Fruit fly (Drosophila melanogaster) whole organism, wandering third instar larva: ENCODE results near the gene lectin-29Ca.

Source experiments
- Abd-B ChIP-seq: fragments of >200 bp; optimal IDR thresholded peaks from 2 replicates; lab custom pipeline; 2017; ENCODE audit warnings: missing biosample characterization, missing genetic modification characterization
- CG32264 ChIP-seq: fragments of 200-800 bp; sonication (Bioruptor generic); optimal IDR thresholded peaks from 2 replicates; lab custom pipeline; 2016; ENCODE audit warnings: missing biosample characterization, missing genetic modification characterization
- CG9705 ChIP-seq: fragments of 200-800 bp; sonication (Bioruptor generic); optimal IDR thresholded peaks from 2 replicates; lab custom pipeline; 2018; ENCODE audit warnings: missing biosample characterization, mild to moderate bottlenecking, missing genetic modification characterization
- CrebA ChIP-seq: fragments of 200-800 bp; sonication (Bioruptor generic); optimal IDR thresholded peaks from 2 replicates; lab custom pipeline; 2016; ENCODE audit warnings: missing biosample characterization, mild to moderate bottlenecking, missing genetic modification characterization, borderline replicate concordance
- Dfd ChIP-seq: fragments of >200 bp; optimal IDR thresholded peaks from 2 replicates; lab custom pipeline; 2017; ENCODE audit warnings: missing biosample characterization, missing genetic modification characterization
- Dif ChIP-seq: fragments of 200-275, 200-300 bp; sonication (Bioruptor generic); optimal IDR thresholded peaks from 2 replicates; lab custom pipeline; 2018; ENCODE audit warnings: missing biosample characterization, missing genetic modification characterization; ENCODE audit not compliant: partially characterized antibody
- GATAd ChIP-seq: sonication (Bioruptor generic); optimal IDR thresholded peaks from 2 replicates; lab custom pipeline; 2016; ENCODE audit warnings: missing biosample characterization, missing genetic modification characterization
- HLH106 ChIP-seq: fragments of 200-800 bp; optimal IDR thresholded peaks from 3 replicates; lab custom pipeline; 2019; ENCODE audit warnings: missing biosample characterization, mild to moderate bottlenecking, missing genetic modification characterization, moderate library complexity
- Hnf4 ChIP-seq: fragments of 200-800 bp; sonication (Bioruptor generic); optimal IDR thresholded peaks from 2 replicates; lab custom pipeline; 2016; ENCODE audit warnings: missing biosample characterization, mild to moderate bottlenecking, missing genetic modification characterization
- Hr78 ChIP-seq: fragments of >200 bp; optimal IDR thresholded peaks from 2 replicates; lab custom pipeline; 2017; ENCODE audit warnings: missing biosample characterization, missing genetic modification characterization
- Hr83 ChIP-seq: fragments of 200-300 bp; sonication (Bioruptor generic); optimal IDR thresholded peaks from 2 replicates; lab custom pipeline; 2016; ENCODE audit warnings: missing biosample characterization, mild to moderate bottlenecking, missing genetic modification characterization, moderate library complexity; ENCODE audit not compliant: poor library complexity, severe bottlenecking
- Jra ChIP-seq: sonication (Bioruptor generic); optimal IDR thresholded peaks from 2 replicates; lab custom pipeline; 2016; ENCODE audit warnings: missing biosample characterization, missing genetic modification characterization
- Mio ChIP-seq: sonication (Bioruptor generic); optimal IDR thresholded peaks from 2 replicates; lab custom pipeline; 2016; ENCODE audit warnings: missing biosample characterization, missing genetic modification characterization
- Myc ChIP-seq: fragments of >200 bp; optimal IDR thresholded peaks from 2 replicates; lab custom pipeline; 2017
- N ChIP-seq: fragments of >200 bp; optimal IDR thresholded peaks from 2 replicates; lab custom pipeline; 2018; ENCODE audit warnings: missing biosample characterization, missing external identifiers, missing genetic modification characterization
- OdsH ChIP-seq: fragments of 200-800 bp; sonication (Bioruptor generic); optimal IDR thresholded peaks from 2 replicates; lab custom pipeline; 2016; ENCODE audit warnings: missing biosample characterization, mild to moderate bottlenecking, missing genetic modification characterization
- Rel ChIP-seq, 2 experiments: fragments of 200-800 bp; sonication (Bioruptor generic) in 1 of 2; optimal IDR thresholded peaks; 2 replicates in 1 of 2; 3 replicates in 1 of 2; lab custom pipeline; 2016 to 2019; ENCODE audit warnings: mild to moderate bottlenecking in 2 of 2, missing biosample characterization in 2 of 2, missing genetic modification characterization in 2 of 2, moderate library complexity in 1 of 2
- Sp1 ChIP-seq: fragments of 200-800 bp; sonication (Bioruptor generic); optimal IDR thresholded peaks from 3 replicates; lab custom pipeline; 2019; ENCODE audit warnings: missing biosample characterization, mild to moderate bottlenecking, missing genetic modification characterization, moderate library complexity
- Vsx2 ChIP-seq: fragments of 200-300, 225-300 bp; sonication (Bioruptor generic); optimal IDR thresholded peaks from 2 replicates; lab custom pipeline; 2018; ENCODE audit warnings: missing biosample characterization, missing genetic modification characterization; ENCODE audit not compliant: partially characterized antibody
- br ChIP-seq: fragments of 200-800 bp; sonication (Bioruptor generic); optimal IDR thresholded peaks from 2 replicates; lab custom pipeline; 2016; ENCODE audit warnings: missing biosample characterization, missing genetic modification characterization
- brk ChIP-seq: fragments of 200-800 bp; sonication (Bioruptor generic); optimal IDR thresholded peaks from 2 replicates; lab custom pipeline; 2016; ENCODE audit warnings: missing biosample characterization, mild to moderate bottlenecking, missing genetic modification characterization
- dl ChIP-seq, 2 experiments: fragments of 175-275, 200-275 bp in 1 of 2; fragments of 200-275 bp in 1 of 2; sonication (Bioruptor generic); optimal IDR thresholded peaks; lab custom pipeline; 2018; ENCODE audit warnings: mild to moderate bottlenecking in 2 of 2, missing biosample characterization in 2 of 2, missing genetic modification characterization in 2 of 2, moderate library complexity in 2 of 2; ENCODE audit not compliant: partially characterized antibody in 2 of 2, insufficient read depth in 1 of 2
- dmrt93B ChIP-seq: fragments of 200-800 bp; sonication (Bioruptor generic); optimal IDR thresholded peaks from 2 replicates; lab custom pipeline; 2018; ENCODE audit warnings: missing biosample characterization, mild to moderate bottlenecking, missing genetic modification characterization
- ey ChIP-seq: fragments of 200-800 bp; sonication (Bioruptor generic); optimal IDR thresholded peaks from 2 replicates; lab custom pipeline; 2016; ENCODE audit warnings: missing biosample characterization, missing genetic modification characterization
- foxo ChIP-seq, 2 experiments: fragments of 200-800 bp; sonication (Bioruptor generic); optimal IDR thresholded peaks; 2 replicates in 1 of 2; 3 replicates in 1 of 2; lab custom pipeline; 2016 to 2017; ENCODE audit warnings: missing biosample characterization in 2 of 2, missing genetic modification characterization in 2 of 2
- fru ChIP-seq: fragments of 200-800 bp; sonication (Bioruptor generic); optimal IDR thresholded peaks from 3 replicates; lab custom pipeline; 2016; ENCODE audit warnings: missing biosample characterization, mild to moderate bottlenecking, missing genetic modification characterization
- h ChIP-seq: fragments of 200-800 bp; sonication (Bioruptor generic); optimal IDR thresholded peaks from 3 replicates; lab custom pipeline; 2016; ENCODE audit warnings: missing biosample characterization, mild to moderate bottlenecking, missing genetic modification characterization
- jim ChIP-seq: fragments of 175-275, 200-325 bp; sonication (Bioruptor generic); optimal IDR thresholded peaks from 2 replicates; lab custom pipeline; 2016; ENCODE audit warnings: missing biosample characterization, mild to moderate bottlenecking, missing genetic modification characterization
- lola ChIP-seq: fragments of >200 bp; optimal IDR thresholded peaks from 2 replicates; lab custom pipeline; 2017; ENCODE audit warnings: missing biosample characterization, missing genetic modification characterization
- pan ChIP-seq: fragments of >200 bp; optimal IDR thresholded peaks from 2 replicates; lab custom pipeline; 2017
- psq ChIP-seq: fragments of 200-800 bp; sonication (Bioruptor generic); optimal IDR thresholded peaks from 3 replicates; lab custom pipeline; 2017; ENCODE audit warnings: missing biosample characterization, mild to moderate bottlenecking, missing genetic modification characterization, moderate library complexity
- rgr ChIP-seq: fragments of 200-800 bp; sonication (Bioruptor generic); optimal IDR thresholded peaks from 3 replicates; lab custom pipeline; 2016; ENCODE audit warnings: missing biosample characterization, mild to moderate bottlenecking, missing genetic modification characterization
- sv ChIP-seq: fragments of 200-800 bp; sonication (Bioruptor generic); optimal IDR thresholded peaks from 3 replicates; lab custom pipeline; 2016; ENCODE audit warnings: missing biosample characterization, missing genetic modification characterization
- tai ChIP-seq: sonication (Bioruptor generic); optimal IDR thresholded peaks from 2 replicates; lab custom pipeline; 2016; ENCODE audit warnings: missing biosample characterization, missing genetic modification characterization
- usp ChIP-seq: fragments of >200 bp; optimal IDR thresholded peaks from 2 replicates; lab custom pipeline; 2017; ENCODE audit warnings: missing biosample characterization, missing genetic modification characterization
- woc ChIP-seq: sonication (Bioruptor generic); optimal IDR thresholded peaks from 2 replicates; lab custom pipeline; 2016; ENCODE audit warnings: missing biosample characterization, mild to moderate bottlenecking, missing genetic modification characterization

Gene lectin-29Ca

dm6 chr2L:8414887-8415883, 21.1 kb upstream of the lectin-29Ca start, which contains the start of the genes CG13398 and Akap200:
CG13398 (minus strand) TSS chr2L:8415256.
Akap200 (plus strand) TSS chr2L:8415690.
- TF ChIP-seq Rel (GFP tag; optimal IDR thresholded peaks at IDR 0.05; lab: Kevin White, UChicago) = no peak
- TF ChIP-seq Rel (tag; optimal IDR thresholded peaks at IDR 0.05; lab: Kevin White, UChicago) = peak; percentile 29
- TF ChIP-seq Sp1 (GFP tag; lab: Kevin White, UChicago) = peak; percentile 37
- peak; percentile 54 for TF ChIP-seq Dif (GFP tag; lab: Kevin White, UChicago)
- peak; percentile 49 for TF ChIP-seq HLH106 (tag; lab: Kevin White, UChicago)
- no peak for TF ChIP-seq br (GFP tag; lab: Kevin White, UChicago)
- TF ChIP-seq fru (GFP tag; lab: Kevin White, UChicago) = peak; percentile 33
- peak; percentile 13 for TF ChIP-seq h (GFP tag; lab: Kevin White, UChicago)
- no peak for TF ChIP-seq Mio (GFP tag; lab: Kevin White, UChicago)
- TF ChIP-seq foxo (GFP tag; optimal IDR thresholded peaks at IDR 0.05; lab: Kevin White, UChicago) = peak in 1 of 2 experiments; percentile 18
- TF ChIP-seq rgr (GFP tag; lab: Kevin White, UChicago) = peak; percentile 6
- TF ChIP-seq Jra = peak; percentile 33
- TF ChIP-seq Hr78 (GFP tag; lab: Kevin White, UChicago) = no peak
- TF ChIP-seq GATAd = no peak
- peak; percentile 52 for TF ChIP-seq Myc (lab: Kevin White, UChicago)
- no peak for TF ChIP-seq CG9705
- peak; percentile 38 for TF ChIP-seq Vsx2 (GFP tag; lab: Kevin White, UChicago)
- TF ChIP-seq woc = peak; percentile 76
- peak; percentile 15 for TF ChIP-seq Hnf4 (GFP tag; lab: Kevin White, UChicago)

DNA sequence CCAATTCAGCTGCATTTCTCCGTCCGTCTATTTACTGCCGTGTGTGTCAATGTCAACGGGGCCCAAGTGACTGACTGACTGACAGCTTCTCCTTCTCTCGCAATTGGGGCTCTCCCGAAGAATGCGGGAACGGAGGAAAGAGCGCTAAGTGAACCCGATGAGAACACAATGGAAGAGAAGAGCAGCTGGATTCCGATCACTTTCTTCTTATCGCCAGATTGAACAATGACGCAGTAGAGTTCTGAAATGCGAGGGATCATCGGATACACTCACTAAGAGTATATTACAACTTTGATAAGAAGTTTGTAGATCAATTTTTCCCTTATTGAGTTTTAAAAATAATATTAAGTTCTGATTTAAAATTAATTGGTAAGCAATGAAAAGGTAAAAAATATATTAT, 17.4 kb upstream of the lectin-29Ca start, which contains the start of gene Naglu:
TSS of gene Naglu (minus strand) at position 339 of the 400 bp plus-strand sequence.
- peak; percentile 24 for TF ChIP-seq ey (GFP tag; lab: Kevin White, UChicago)
- peak; percentile 36 for TF ChIP-seq Sp1 (GFP tag; lab: Kevin White, UChicago)
- TF ChIP-seq Vsx2 (GFP tag; lab: Kevin White, UChicago) = peak; percentile 65
- no peak for TF ChIP-seq br (GFP tag; lab: Kevin White, UChicago)
- TF ChIP-seq lola = no peak
- TF ChIP-seq dl (GFP tag; optimal IDR thresholded peaks at IDR 0.05; lab: Kevin White, UChicago; ENCODE audit: insufficient read depth in 1 of 2, partially characterized antibody in 2 of 2) = peak in 1 of 2 experiments; percentile 61
- peak; percentile 64 for TF ChIP-seq Hr83
- peak; percentile 81 for TF ChIP-seq Dif (GFP tag; lab: Kevin White, UChicago)
- TF ChIP-seq fru (GFP tag; lab: Kevin White, UChicago) = peak; percentile 31

- TF ChIP-seq woc (peak; percentile 54), dl (GFP tag; optimal IDR thresholded peaks at IDR 0.05; lab: Kevin White, UChicago; ENCODE audit: insufficient read depth in 1 of 2, partially characterized antibody in 2 of 2) (no peak), Vsx2 (GFP tag; lab: Kevin White, UChicago) (no peak), OdsH (peak; percentile 40), Abd-B (GFP tag; lab: Kevin White, UChicago) (no peak), rgr (GFP tag; lab: Kevin White, UChicago) (peak; percentile 61), usp (no peak), Dfd (GFP tag; lab: Kevin White, UChicago) (no peak), br (GFP tag; lab: Kevin White, UChicago) (no peak), psq (peak; percentile 45), CG9705 (peak; percentile 25), brk (no peak), pan (lab: Kevin White, UChicago) (no peak), fru (GFP tag; lab: Kevin White, UChicago) (peak; percentile 69), N (peak; percentile 75), dmrt93B (GFP tag; lab: Kevin White, UChicago) (no peak), Myc (lab: Kevin White, UChicago) (no peak), foxo (GFP tag; optimal IDR thresholded peaks at IDR 0.05; lab: Kevin White, UChicago) (peak in 1 of 2 experiments; percentile 60), Mio (GFP tag; lab: Kevin White, UChicago) (no peak), HLH106 (tag; lab: Kevin White, UChicago) (peak; percentile 11), Jra (peak; percentile 40), Rel (GFP tag; optimal IDR thresholded peaks at IDR 0.05; lab: Kevin White, UChicago) (no peak), Rel (tag; optimal IDR thresholded peaks at IDR 0.05; lab: Kevin White, UChicago) (peak; percentile 49), CG32264 (GFP tag; lab: Kevin White, UChicago) (no peak), GATAd (no peak), Dif (GFP tag; lab: Kevin White, UChicago) (no peak), jim (GFP tag; lab: Kevin White, UChicago) (peak; percentile 46), tai (GFP tag; lab: Kevin White, UChicago) (no peak), Hnf4 (GFP tag; lab: Kevin White, UChicago) (no peak), CrebA (GFP tag; lab: Kevin White, UChicago) (no peak), sv (peak; percentile 7)
Observed at dm6 chr2L:8403286-8404270, 9.5 kb upstream of the lectin-29Ca start, which contains the start of gene emb. emb (plus strand) TSS chr2L:8403573.
